Fruit fly (Drosophila melanogaster): ENCODE data around the gene CG5614.

CG5614 gene

dm6 chr3R:15816276-15816675 lies 36.7 kb downstream of the CG5614 start (continued):
- peak; percentile 6 for TF ChIP-seq CG16863 (GFP tag; optimal IDR thresholded peaks at IDR 0.05)
- TF ChIP-seq Awh (GFP tag; IDR thresholded peaks at IDR 0.05), result peak; percentile 37; the same call in 1 of the 2 replicates
- TF ChIP-seq CG1603 (tag; optimal IDR thresholded peaks at IDR 0.05), result no peak
- peak; percentile 21; the same call in 1 of the 2 replicates for TF ChIP-seq dan (GFP tag; IDR thresholded peaks at IDR 0.05)
- no peak for TF ChIP-seq usp (GFP tag; optimal IDR thresholded peaks at IDR 0.05)
- no peak for TF ChIP-seq Jarid2 (GFP tag; optimal IDR thresholded peaks at IDR 0.05)
- no peak for TF ChIP-seq zf30C (GFP tag; optimal IDR thresholded peaks at IDR 0.05)
- no peak for TF ChIP-seq CG1647 (GFP tag; optimal IDR thresholded peaks at IDR 0.05)
- TF ChIP-seq sens-2 (GFP tag; IDR thresholded peaks at IDR 0.05), result no peak
- no peak for TF ChIP-seq tna (GFP tag; IDR thresholded peaks at IDR 0.05; ENCODE audit: partially characterized antibody)
- TF ChIP-seq CG3726 (GFP tag; IDR thresholded peaks at IDR 0.05), result no peak
- no peak for TF ChIP-seq CG6765 (GFP tag; optimal IDR thresholded peaks at IDR 0.05)
- TF ChIP-seq Lim3 (GFP tag; IDR thresholded peaks at IDR 0.05), result no peak
- no peak for TF ChIP-seq pho (GFP tag; optimal IDR thresholded peaks at IDR 0.05)
- no peak for TF ChIP-seq gsb (GFP tag; IDR thresholded peaks at IDR 0.05)
- no peak for TF ChIP-seq CG7963 (GFP tag; IDR thresholded peaks at IDR 0.05; ENCODE audit: partially characterized antibody)
- TF ChIP-seq CG10147 (GFP tag; optimal IDR thresholded peaks at IDR 0.05), result no peak
- peak; percentile 33; the same call in 1 of the 2 replicates for TF ChIP-seq CG11247 (GFP tag; IDR thresholded peaks at IDR 0.05)
- no peak for TF ChIP-seq CG1832 (GFP tag; optimal IDR thresholded peaks at IDR 0.05)
- no peak for TF ChIP-seq ap (GFP tag; IDR thresholded peaks at IDR 0.05)
- no peak for TF ChIP-seq CG12391 (tag; optimal IDR thresholded peaks at IDR 0.05)
- peak; percentile 60 for TF ChIP-seq sens (GFP tag)
- TF ChIP-seq Nf-YB (GFP tag; optimal IDR thresholded peaks at IDR 0.05), result no peak
- no peak for TF ChIP-seq wor (GFP tag; IDR thresholded peaks at IDR 0.05)
- no peak for TF ChIP-seq Optix (GFP tag; IDR thresholded peaks at IDR 0.05)
- TF ChIP-seq Kr (GFP tag; optimal IDR thresholded peaks at IDR 0.05), result no peak
- TF ChIP-seq phol (tag; optimal IDR thresholded peaks at IDR 0.05), result peak; percentile 7
- TF ChIP-seq crol (GFP tag; IDR thresholded peaks at IDR 0.05), result no peak
- TF ChIP-seq gfzf (GFP tag; optimal IDR thresholded peaks at IDR 0.05), result no peak
- TF ChIP-seq CG2875 (GFP tag; optimal IDR thresholded peaks at IDR 0.05), result no peak
- no peak for TF ChIP-seq CG7745 (tag; optimal IDR thresholded peaks at IDR 0.05)
- no peak for TF ChIP-seq vfl (GFP tag; optimal IDR thresholded peaks at IDR 0.05)
- no peak for TF ChIP-seq amos (GFP tag; IDR thresholded peaks at IDR 0.05; ENCODE audit: partially characterized antibody)
- TF ChIP-seq yki (optimal IDR thresholded peaks at IDR 0.05), result no peak
- TF ChIP-seq ken (GFP tag; IDR thresholded peaks at IDR 0.05), result peak; percentile 35; the same call in 1 of the 3 replicates
- TF ChIP-seq cg (GFP tag; optimal IDR thresholded peaks at IDR 0.05), result no peak
- TF ChIP-seq CG18011 (GFP tag; optimal IDR thresholded peaks at IDR 0.05), result no peak
- no peak for TF ChIP-seq eyg (GFP tag; optimal IDR thresholded peaks at IDR 0.05)
- TF ChIP-seq sug (tag; optimal IDR thresholded peaks at IDR 0.05), result no peak
- TF ChIP-seq CG9437 (GFP tag; optimal IDR thresholded peaks at IDR 0.05), result no peak
- TF ChIP-seq CG12219 (GFP tag; optimal IDR thresholded peaks at IDR 0.05), result no peak
- no peak for TF ChIP-seq gce (GFP tag; IDR thresholded peaks at IDR 0.05)
- TF ChIP-seq crp (GFP tag; optimal IDR thresholded peaks at IDR 0.05), result no peak

dm6 chr3R:15825521-15825920 lies 45.9 kb downstream of the CG5614 start, which contains the start of gene CG4576:
TSS of gene CG4576 (plus strand) at chr3R:15825747.
- TF ChIP-seq sr (GFP tag; IDR thresholded peaks at IDR 0.05) (peak; percentile 68), trh (GFP tag; optimal IDR thresholded peaks at IDR 0.05) (no peak), stc (GFP tag; IDR thresholded peaks at IDR 0.05) (0 out of 2 replicates have a peak, but pooled peaks have one; percentile 23), nom (GFP tag; optimal IDR thresholded peaks at IDR 0.05) (peak; percentile 66), HmgZ (tag; optimal IDR thresholded peaks at IDR 0.05) (no peak), Oaz (GFP tag; IDR thresholded peaks at IDR 0.05) (no peak), Rfx (GFP tag; IDR thresholded peaks at IDR 0.05) (no peak), CG7786 (GFP tag; optimal IDR thresholded peaks at IDR 0.05) (no peak), CG11456 (GFP tag; IDR thresholded peaks at IDR 0.05) (0 out of 3 replicates have a peak, but pooled peaks have one; percentile 58), CG5180 (GFP tag; optimal IDR thresholded peaks at IDR 0.05) (peak; percentile 97), ara (GFP tag; IDR thresholded peaks at IDR 0.05) (0 out of 2 replicates have a peak, but pooled peaks have one; percentile 22), CG2875 (GFP tag; optimal IDR thresholded peaks at IDR 0.05) (no peak)

All from whole organism, embryonic.